Worm (Caenorhabditis elegans): ENCODE results near the gene ipla-5.
"Not testable (repeated sequence)": the region's sequence is repeated elsewhere in the genome, so short reads cannot be mapped to it uniquely, and the experiment has no call there.

Gene ipla-5

DNA sequence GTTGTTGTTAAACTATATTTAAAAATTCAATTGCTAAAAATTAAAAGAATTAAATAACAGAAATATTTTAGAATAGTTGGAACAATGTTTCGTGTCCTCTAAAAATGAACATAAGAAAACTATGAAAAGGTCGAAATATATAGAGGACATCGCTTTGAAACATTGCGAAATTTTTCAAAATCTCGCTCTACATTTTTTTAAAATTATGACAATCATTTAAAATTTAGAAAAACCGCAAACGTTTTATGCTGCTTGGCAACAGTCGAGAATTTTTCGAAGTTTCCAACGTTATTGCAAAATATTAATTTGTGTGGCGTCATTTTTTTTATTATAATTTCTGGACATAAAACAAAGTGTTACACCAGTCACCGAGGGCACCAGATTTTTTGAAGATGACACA lies at the start of gene ipla-5, which contains the start of gene parg-2:
Gene ipla-5, plus strand, starts transcription at position 216 of the 400 bp plus-strand sequence.
Gene parg-2, minus strand, starts transcription at position 101 of the 400 bp plus-strand sequence.
- TF ChIP-seq eor-1, nhr-25, nhr-11 (tag; optimal IDR thresholded peaks at IDR 0.05): not testable (repeated sequence)

DNA sequence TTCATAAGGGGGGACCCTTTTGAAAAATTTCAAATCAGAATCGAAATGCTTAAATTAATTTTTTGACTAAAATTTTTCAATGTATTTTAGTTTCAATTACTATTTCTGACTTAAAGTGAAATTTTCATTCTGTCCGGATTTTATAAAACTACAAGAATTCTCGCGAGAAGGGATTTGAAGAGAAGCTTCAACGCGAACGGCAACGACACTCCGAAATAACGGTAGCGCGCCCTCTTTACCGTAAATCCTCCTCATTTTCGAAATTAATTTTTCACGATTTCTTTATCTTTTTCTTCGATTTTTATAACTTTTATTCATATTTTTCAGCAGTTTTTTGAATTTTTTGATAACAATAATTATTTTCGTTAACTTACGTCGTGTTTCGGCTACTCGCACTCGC lies 49.3 kb upstream of the ipla-5 start:
- TF ChIP-seq R02D3.7 (tag; optimal IDR thresholded peaks at IDR 0.05) (peak; percentile 79), fkh-10 (GFP tag; optimal IDR thresholded peaks at IDR 0.05) (no peak), ceh-9 (tag; optimal IDR thresholded peaks at IDR 0.05) (no peak)

ce11 chrIV:8668635-8669034 lies 46.4 kb upstream of the ipla-5 start, which contains the start of gene cdh-5:
cdh-5 (plus strand) TSS chrIV:8668935.
- TF ChIP-seq R02D3.7 (tag; optimal IDR thresholded peaks at IDR 0.05): no peak
- TF ChIP-seq fos-1 (tag; optimal IDR thresholded peaks at IDR 0.05): no peak
- TF ChIP-seq zag-1 (tag; optimal IDR thresholded peaks at IDR 0.05): no peak
- TF ChIP-seq elt-2 (tag; optimal IDR thresholded peaks at IDR 0.05): no peak
- TF ChIP-seq ceh-28 (tag; optimal IDR thresholded peaks at IDR 0.05): no peak
- no peak for TF ChIP-seq eor-1 (tag; optimal IDR thresholded peaks at IDR 0.05)

DNA sequence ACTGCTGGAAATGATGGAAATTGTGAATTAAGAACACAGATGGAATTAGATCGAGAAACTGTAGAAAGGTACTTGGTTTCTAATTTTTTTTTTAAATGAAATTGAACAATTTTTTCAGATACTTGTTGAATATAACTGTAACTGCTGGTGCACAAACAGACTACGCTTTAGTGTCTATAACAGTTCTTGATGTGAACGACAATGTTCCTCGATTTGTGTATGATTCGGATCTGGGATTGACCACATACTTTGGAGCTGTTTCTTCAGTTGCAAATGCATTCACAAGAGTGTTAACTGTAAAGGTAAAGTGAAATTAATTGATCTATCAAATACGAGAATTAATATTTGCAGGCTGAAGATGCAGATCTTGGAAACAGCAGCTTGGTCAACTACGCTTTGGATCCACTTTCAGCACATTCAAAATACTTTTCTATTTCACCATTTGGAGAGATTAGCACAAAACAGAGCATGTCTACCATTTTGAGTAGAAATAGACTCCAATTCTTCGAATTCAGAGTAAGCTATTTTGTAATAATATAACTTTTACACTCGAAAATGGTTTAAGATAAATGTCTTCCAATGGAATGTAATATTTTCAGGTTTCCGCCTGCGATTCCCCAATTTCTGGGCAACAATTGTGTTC lies 41.2 kb upstream of the ipla-5 start:
- TF ChIP-seq aly-2 (tag; optimal IDR thresholded peaks at IDR 0.05) (no peak), ceh-9 (tag; optimal IDR thresholded peaks at IDR 0.05) (no peak), nhr-67 (tag; optimal IDR thresholded peaks at IDR 0.05) (no peak), ceh-28 (tag; optimal IDR thresholded peaks at IDR 0.05) (no peak), ceh-16 (tag; optimal IDR thresholded peaks at IDR 0.05) (no peak), pha-4 (tag; optimal IDR thresholded peaks at IDR 0.05) (no peak), elt-1 (tag; optimal IDR thresholded peaks at IDR 0.05) (no peak), sea-2 (GFP tag; optimal IDR thresholded peaks at IDR 0.05) (no peak), lin-39 (tag; optimal IDR thresholded peaks at IDR 0.05) (no peak)

DNA sequence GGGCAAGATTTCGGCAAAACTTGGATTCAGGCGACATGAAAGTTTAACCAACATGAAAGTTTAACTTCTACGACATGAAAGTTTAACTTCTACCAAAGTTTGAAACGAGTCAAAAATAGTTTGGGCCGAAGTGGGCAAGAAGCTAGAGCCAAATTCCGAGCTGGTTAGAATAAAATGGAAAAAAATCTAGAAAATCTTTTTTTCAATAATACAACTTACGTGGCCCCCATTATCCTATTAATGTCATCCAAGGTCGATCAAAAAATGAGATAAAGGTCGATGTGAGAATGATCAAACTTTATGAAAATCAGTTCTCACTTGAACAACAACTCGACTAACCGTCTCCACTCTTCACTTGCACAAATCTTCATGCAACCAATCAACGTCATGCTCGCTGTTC lies 37.7 kb upstream of the ipla-5 start, which contains the start of gene F08B4.8:
Gene F08B4.8, plus strand, starts transcription at position 301 of the 400 bp plus-strand sequence.
- TF ChIP-seq elt-1 (tag; optimal IDR thresholded peaks at IDR 0.05): no peak
- TF ChIP-seq jun-1 (tag; optimal IDR thresholded peaks at IDR 0.05): no peak
- no peak for TF ChIP-seq pha-4 (tag; optimal IDR thresholded peaks at IDR 0.05)
- no peak for TF ChIP-seq mdl-1 (tag; optimal IDR thresholded peaks at IDR 0.05)
- no peak for TF ChIP-seq nhr-12 (tag; optimal IDR thresholded peaks at IDR 0.05)
- TF ChIP-seq zag-1 (tag; optimal IDR thresholded peaks at IDR 0.05): no peak
- no peak for TF ChIP-seq pqm-1 (tag; optimal IDR thresholded peaks at IDR 0.05)

- TF ChIP-seq nhr-28 (tag; optimal IDR thresholded peaks at IDR 0.05) (no peak), aly-2 (tag; optimal IDR thresholded peaks at IDR 0.05) (no peak)
These were observed 35.8 kb upstream of the ipla-5 start, which contains the start of gene nlp-60 for ce11 chrIV:8679225-8679624. nlp-60 (minus strand) TSS chrIV:8679325.

- TF ChIP-seq ceh-9 (tag; optimal IDR thresholded peaks at IDR 0.05) (no peak), R02D3.7 (tag; optimal IDR thresholded peaks at IDR 0.05) (no peak), ama-1 (optimal IDR thresholded peaks at IDR 0.05) (no peak), ZK546.5 (tag; optimal IDR thresholded peaks at IDR 0.05) (no peak), pha-4 (tag; optimal IDR thresholded peaks at IDR 0.05) (no peak), elt-1 (tag; optimal IDR thresholded peaks at IDR 0.05) (no peak), lsy-12 (tag; optimal IDR thresholded peaks at IDR 0.05) (no peak), snpc-4 (tag; optimal IDR thresholded peaks at IDR 0.05) (no peak), unc-39 (tag; optimal IDR thresholded peaks at IDR 0.05) (no peak), fkh-2 (tag; optimal IDR thresholded peaks at IDR 0.05) (no peak), nhr-237 (tag; optimal IDR thresholded peaks at IDR 0.05) (no peak), sea-2 (GFP tag; optimal IDR thresholded peaks at IDR 0.05) (no peak), fkh-10 (GFP tag; optimal IDR thresholded peaks at IDR 0.05) (no peak), tbx-2 (tag; optimal IDR thresholded peaks at IDR 0.05) (no peak), lin-15B (tag; optimal IDR thresholded peaks at IDR 0.05) (no peak), ceh-16 (tag; optimal IDR thresholded peaks at IDR 0.05) (no peak), lin-39 (tag; optimal IDR thresholded peaks at IDR 0.05) (no peak), nhr-67 (tag; optimal IDR thresholded peaks at IDR 0.05) (no peak)
These were observed 28.5 kb upstream of the ipla-5 start, which contains the start of gene pole-2 for ce11 chrIV:8686510-8686909. pole-2 (minus strand) TSS chrIV:8686610.
